Worm (Caenorhabditis elegans) whole organism, L3 larva: Measurements from ENCODE around the gene F42A9.3.

Experiments
- R02D3.7 ChIP-seq: fragments of 150-350 bp; optimal IDR thresholded peaks from 2 replicates; lab custom pipeline; 2014; ENCODE audit warnings: missing biosample characterization, missing genetic modification characterization
- ceh-82 ChIP-seq: fragments of 150-350 bp; optimal IDR thresholded peaks from 2 replicates; lab custom pipeline; 2014; ENCODE audit warnings: missing biosample characterization, missing genetic modification characterization
- ceh-9 ChIP-seq: sonication (generic microtip); optimal IDR thresholded peaks from 2 replicates; lab custom pipeline; 2018; ENCODE audit warnings: missing biosample characterization, missing genetic modification characterization
- egl-27 ChIP-seq: sonication (generic microtip); optimal IDR thresholded peaks from 4 replicates; lab custom pipeline; 2017; ENCODE audit warnings: missing biosample characterization, missing genetic modification reagents, missing genetic modification characterization
- jun-1 ChIP-seq: fragments of 150-350 bp; optimal IDR thresholded peaks from 2 replicates; lab custom pipeline; 2014; ENCODE audit warnings: missing biosample characterization, missing genetic modification reagents, missing genetic modification characterization
- nfya-1 ChIP-seq: sonication (generic microtip); optimal IDR thresholded peaks from 2 replicates; lab custom pipeline; 2017; ENCODE audit warnings: missing genetic modification characterization, mild to moderate bottlenecking, missing compliant biosample characterization, antibody characterized with exemption, moderate library complexity; ENCODE audit not compliant: insufficient read depth
- nhr-25 ChIP-seq: sonication (generic microtip); optimal IDR thresholded peaks from 2 replicates; lab custom pipeline; 2017; ENCODE audit warnings: missing biosample characterization, missing genetic modification characterization
- nhr-28 ChIP-seq: fragments of 150-350 bp; optimal IDR thresholded peaks from 2 replicates; lab custom pipeline; 2014; ENCODE audit warnings: missing biosample characterization, missing genetic modification characterization
- nhr-77 ChIP-seq: fragments of 150-350 bp; optimal IDR thresholded peaks from 2 replicates; lab custom pipeline; 2014; ENCODE audit warnings: missing biosample characterization, missing genetic modification characterization
- pha-4 ChIP-seq: fragments of 150-350 bp; optimal IDR thresholded peaks from 2 replicates; lab custom pipeline; 2014; ENCODE audit warnings: missing biosample characterization, missing genetic modification reagents, missing genetic modification characterization
- zag-1 ChIP-seq: fragments of 150-350 bp; optimal IDR thresholded peaks from 2 replicates; lab custom pipeline; 2014; ENCODE audit warnings: missing biosample characterization, missing genetic modification characterization
- ztf-11 ChIP-seq: fragments of 150-350 bp; optimal IDR thresholded peaks from 2 replicates; lab custom pipeline; 2014; ENCODE audit warnings: missing biosample characterization, missing genetic modification characterization

DNA sequence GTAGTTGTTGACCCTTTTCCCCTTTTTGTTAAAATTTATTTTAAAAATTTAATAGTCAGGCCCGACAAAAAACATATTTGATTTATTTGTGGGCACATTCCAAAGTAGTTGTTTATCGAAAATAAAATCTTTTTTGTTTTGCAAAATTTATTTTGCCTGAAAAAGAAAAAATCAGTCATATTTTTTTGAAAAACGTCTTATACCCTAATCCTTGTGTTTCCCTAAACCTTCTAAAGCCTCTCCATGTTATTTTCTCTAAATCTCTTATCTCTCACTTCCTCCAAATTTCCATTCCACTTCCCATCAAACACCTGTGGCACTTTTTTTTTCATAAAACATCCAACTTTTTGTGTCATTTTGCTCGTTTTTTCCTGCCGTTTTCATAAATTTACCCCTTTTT lies 8.9 kb upstream of the F42A9.3 start:
- no peak for TF ChIP-seq ztf-11 (tag; lab: Kevin White, UChicago)
- TF ChIP-seq nhr-28 (tag; lab: Kevin White, UChicago): no peak
- TF ChIP-seq nhr-25 (tag; lab: Kevin White, UChicago): no peak
- no peak for TF ChIP-seq R02D3.7 (tag; lab: Kevin White, UChicago)
- no peak for TF ChIP-seq ceh-9 (tag; lab: Kevin White, UChicago)
- TF ChIP-seq nhr-77 (tag; lab: Kevin White, UChicago): no peak
- no peak for TF ChIP-seq jun-1 (tag; lab: Kevin White, UChicago)
- TF ChIP-seq zag-1 (tag; lab: Kevin White, UChicago): no peak
- no peak for TF ChIP-seq egl-27 (tag; lab: Kevin White, UChicago)
- no peak for TF ChIP-seq ceh-82 (tag; lab: Kevin White, UChicago)
- no peak for TF ChIP-seq pha-4 (tag; lab: Kevin White, UChicago)
- TF ChIP-seq nfya-1: no peak
